Fruit fly (Drosophila melanogaster) whole organism: ENCODE measurements around the gene CG43954.

Experiments used
- CG8478 ChIP-seq: fragments of >200 bp; optimal IDR thresholded peaks from 2 replicates; lab custom pipeline; 2018; ENCODE audit warnings: inconsistent platforms
- EcR ChIP-seq, 2 experiments: fragments of >200 bp; optimal IDR thresholded peaks; 2 replicates each; lab custom pipeline; 2017; ENCODE audit warnings: missing biosample characterization in 2 of 2, missing genetic modification characterization in 2 of 2, missing genetic modification reagents in 2 of 2
- pan ChIP-seq: fragments of >200 bp; optimal IDR thresholded peaks from 2 replicates; lab custom pipeline; 2017
- psq ChIP-seq: fragments of >200 bp; optimal IDR thresholded peaks from 2 replicates; lab custom pipeline; 2017
- usp ChIP-seq: fragments of >200 bp; optimal IDR thresholded peaks from 2 replicates; lab custom pipeline; 2017; ENCODE audit warnings: missing biosample characterization, missing genetic modification characterization, mixed read lengths

DNA sequence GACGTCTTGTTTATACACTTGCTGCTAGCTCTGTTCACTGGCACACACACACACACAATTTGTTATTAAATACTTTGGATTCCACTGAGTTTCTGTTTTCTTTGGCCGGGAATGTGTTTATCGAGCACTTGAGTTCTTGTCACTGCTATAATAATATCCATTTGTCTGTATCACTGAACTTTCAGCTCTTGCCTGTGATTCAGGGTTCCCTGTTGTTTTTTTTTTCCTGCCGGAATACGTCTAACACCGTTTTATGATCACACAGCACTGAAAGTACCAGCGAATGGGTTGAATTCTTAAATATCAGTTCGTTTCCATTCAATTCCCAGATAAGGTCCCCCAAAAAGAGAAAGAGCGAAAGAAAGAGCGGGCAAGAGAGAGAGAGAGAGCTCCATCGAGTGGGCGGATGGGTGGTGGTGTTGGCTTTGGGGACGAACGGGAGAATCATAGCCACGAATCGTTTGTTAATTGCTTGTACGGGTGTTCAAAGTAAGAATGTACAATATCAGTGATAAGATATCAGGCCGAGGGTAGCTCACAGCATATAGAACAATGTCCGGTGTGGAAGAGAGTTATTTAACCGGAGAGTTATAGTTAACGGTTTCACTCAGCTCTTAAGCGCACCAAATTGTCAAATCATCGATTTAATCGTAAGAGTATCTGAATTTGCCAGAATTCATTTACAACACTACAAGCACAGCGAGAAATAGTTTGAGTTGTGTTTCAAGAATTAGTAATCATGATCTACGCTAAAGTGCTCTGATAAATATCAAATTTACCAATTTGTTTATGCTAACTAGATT, 43.6 kb downstream of the CG43954 start, which contains the start of gene Galphaf:
- TF ChIP-seq CG8478 (lab: Kevin White, UChicago): no peak
- no peak for TF ChIP-seq EcR (GFP tag; optimal IDR thresholded peaks at IDR 0.05; lab: Kevin White, UChicago)
- no peak for TF ChIP-seq psq (lab: Kevin White, UChicago)
- no peak for TF ChIP-seq usp
- TF ChIP-seq pan (lab: Kevin White, UChicago): no peak
